Worm (Caenorhabditis elegans) whole organism, young adult: Measurements from ENCODE around the gene srg-29.

Source experiments
- B0336.3 ChIP-seq: fragments of 200-800 bp; sonication (Bioruptor generic); IDR thresholded peaks from 2 replicates; pipeline ENCODE4 v1.3.6; 2022; ENCODE audit warnings: missing genetic modification characterization, missing compliant biosample characterization
- F23B12.7 ChIP-seq: sonication (generic microtip); optimal IDR thresholded peaks from 2 replicates; lab custom pipeline; 2017; ENCODE audit warnings: missing genetic modification characterization, mild to moderate bottlenecking, missing compliant biosample characterization, antibody characterized with exemption, moderate library complexity; ENCODE audit not compliant: insufficient read depth
- T26A5.8 ChIP-seq: sonication (generic microtip); optimal IDR thresholded peaks from 2 replicates; lab custom pipeline; 2016; ENCODE audit warnings: missing genetic modification characterization, missing compliant biosample characterization
- Y53F4B.3 ChIP-seq: fragments of 200-800 bp; sonication (Bioruptor generic); IDR thresholded peaks from 2 replicates; pipeline ENCODE4 v1.3.6; 2022; ENCODE audit warnings: missing genetic modification reagents, missing genetic modification characterization, missing compliant biosample characterization
- Y53G8AR.9 ChIP-seq: fragments of 200-800 bp; sonication (Bioruptor generic); conservative IDR thresholded peaks from 2 replicates; pipeline ENCODE4 v1.3.6; 2022; ENCODE audit warnings: missing genetic modification reagents, missing genetic modification characterization, missing compliant biosample characterization
- Y95B8A.8 ChIP-seq: fragments of 200-800 bp; sonication (Bioruptor generic); IDR thresholded peaks from 2 replicates; pipeline ENCODE4 v1.3.6; 2022; ENCODE audit warnings: missing genetic modification reagents, missing genetic modification characterization, missing compliant biosample characterization
- akir-1 ChIP-seq: fragments of 200-800 bp; sonication (Bioruptor generic); optimal IDR thresholded peaks from 2 replicates; lab custom pipeline; 2018; ENCODE audit warnings: mild to moderate bottlenecking, missing genetic modification characterization, moderate library complexity, missing compliant biosample characterization
- athp-1 ChIP-seq: sonication (generic microtip); optimal IDR thresholded peaks from 2 replicates; lab custom pipeline; 2017; ENCODE audit warnings: mild to moderate bottlenecking, missing genetic modification characterization, missing compliant biosample characterization
- bed-2 ChIP-seq: fragments of 200-800 bp; sonication (Bioruptor generic); IDR thresholded peaks from 2 replicates; pipeline ENCODE4 v1.3.6; 2022; ENCODE audit warnings: missing genetic modification reagents, missing genetic modification characterization, missing compliant biosample characterization
- ceh-100 ChIP-seq: fragments of 200-800 bp; sonication (Bioruptor generic); IDR thresholded peaks from 2 replicates; pipeline ENCODE4 v1.3.6; 2022; ENCODE audit warnings: missing genetic modification reagents, missing genetic modification characterization, missing compliant biosample characterization
- ceh-27 ChIP-seq: fragments of 200-800 bp; sonication (Bioruptor generic); optimal IDR thresholded peaks from 2 replicates; lab custom pipeline; 2018; ENCODE audit warnings: mild to moderate bottlenecking, missing genetic modification characterization, moderate library complexity, missing compliant biosample characterization
- ceh-79 ChIP-seq: sonication (generic microtip); optimal IDR thresholded peaks from 2 replicates; lab custom pipeline; 2017; ENCODE audit warnings: mild to moderate bottlenecking, missing genetic modification characterization, missing compliant biosample characterization
- efl-1 ChIP-seq: fragments of 150-350 bp; optimal IDR thresholded peaks from 2 replicates; lab custom pipeline; 2014; ENCODE audit warnings: missing biosample characterization, missing genetic modification reagents, missing genetic modification characterization
- egl-44 ChIP-seq: fragments of 200-800 bp; sonication (Bioruptor generic); IDR thresholded peaks from 2 replicates; pipeline ENCODE4 v1.3.6; 2022; ENCODE audit warnings: missing genetic modification reagents, missing genetic modification characterization, missing compliant biosample characterization
- let-607 ChIP-seq, 2 experiments: fragments of 200-800 bp in 1 of 2; sonication (Bioruptor generic) in 1 of 2; sonication (generic microtip) in 1 of 2; optimal IDR thresholded peaks; 2 replicates each; lab custom pipeline; 2016 to 2018; ENCODE audit warnings: mild to moderate bottlenecking in 2 of 2, missing compliant biosample characterization in 2 of 2, missing genetic modification characterization in 2 of 2, moderate library complexity in 2 of 2, missing genotype in 1 of 2
- lin-26 ChIP-seq: fragments of 200-800 bp; sonication (Bioruptor generic); IDR thresholded peaks from 2 replicates; pipeline ENCODE4 v1.3.6; 2022; ENCODE audit warnings: missing genetic modification reagents, missing genetic modification characterization, missing compliant biosample characterization
- lir-1 ChIP-seq: fragments of 200-800 bp; sonication (Bioruptor generic); conservative IDR thresholded peaks from 2 replicates; pipeline ENCODE4 v1.3.6; 2022; ENCODE audit warnings: missing genetic modification reagents, missing genetic modification characterization, missing compliant biosample characterization
- nfya-1 ChIP-seq: sonication (generic microtip); optimal IDR thresholded peaks from 2 replicates; lab custom pipeline; 2017; ENCODE audit warnings: antibody characterized with exemption, missing compliant biosample characterization, missing genetic modification characterization, borderline replicate concordance; ENCODE audit not compliant: insufficient read depth
- nfya-2 ChIP-seq: fragments of 200-800 bp; sonication (Bioruptor generic); IDR thresholded peaks from 2 replicates; pipeline ENCODE4 v1.3.6; 2022; ENCODE audit warnings: missing genetic modification reagents, missing genetic modification characterization, missing compliant biosample characterization
- nfyb-1 ChIP-seq: fragments of 200-800 bp; sonication (Bioruptor generic); IDR thresholded peaks from 2 replicates; pipeline ENCODE4 v1.3.6; 2022; ENCODE audit warnings: missing genetic modification reagents, missing genetic modification characterization, missing compliant biosample characterization
- nhr-80 ChIP-seq: sonication (generic microtip); optimal IDR thresholded peaks from 2 replicates; lab custom pipeline; 2016; ENCODE audit warnings: missing genetic modification characterization, missing compliant biosample characterization
- rcor-1 ChIP-seq: fragments of 200-800 bp; sonication (Bioruptor generic); IDR thresholded peaks from 2 replicates; pipeline ENCODE4 v1.3.6; 2022; ENCODE audit warnings: missing genetic modification reagents, missing genetic modification characterization, missing compliant biosample characterization
- sdz-38 ChIP-seq: sonication (generic microtip); optimal IDR thresholded peaks from 2 replicates; lab custom pipeline; 2016; ENCODE audit warnings: missing genotype, missing genetic modification characterization, missing compliant biosample characterization
- somi-1 ChIP-seq: fragments of 200-800 bp; sonication (Bioruptor generic); optimal IDR thresholded peaks from 2 replicates; lab custom pipeline; 2018; ENCODE audit warnings: mild to moderate bottlenecking, missing genetic modification characterization, missing compliant biosample characterization
- tbx-9 ChIP-seq: sonication (generic microtip); optimal IDR thresholded peaks from 2 replicates; lab custom pipeline; 2016; ENCODE audit warnings: borderline replicate concordance, missing genetic modification characterization, inconsistent platforms, missing compliant biosample characterization
- zim-3 ChIP-seq: sonication (generic microtip); optimal IDR thresholded peaks from 2 replicates; lab custom pipeline; 2017; ENCODE audit warnings: mild to moderate bottlenecking, missing genetic modification characterization, moderate library complexity, missing compliant biosample characterization
- ztf-18 ChIP-seq: sonication (generic microtip); optimal IDR thresholded peaks from 2 replicates; lab custom pipeline; 2016; ENCODE audit warnings: missing genotype, mild to moderate bottlenecking, missing genetic modification characterization, missing compliant biosample characterization

srg-29 gene

ce11 chrV:5364863-5365262, 27.9 kb downstream of the srg-29 start, which contains the start of gene T09D3.8:
Gene T09D3.8, plus strand, starts transcription at chrV:5365163.
- no peak for TF ChIP-seq somi-1
- no peak for TF ChIP-seq lir-1 (GFP tag; lab: Robert Waterston, UW)
- TF ChIP-seq let-607 (tag; optimal IDR thresholded peaks at IDR 0.05; lab: Kevin White, UChicago), result no peak

- TF ChIP-seq ceh-100 (GFP tag; lab: Robert Waterston, UW) (no peak), egl-44 (GFP tag; lab: Robert Waterston, UW) (no peak), ceh-79 (tag; lab: Kevin White, UChicago) (no peak), nfyb-1 (GFP tag; lab: Robert Waterston, UW) (no peak), bed-2 (GFP tag; lab: Robert Waterston, UW) (no peak), tbx-9 (tag; lab: Kevin White, UChicago) (no peak), B0336.3 (GFP tag; lab: Robert Waterston, UW) (no peak), athp-1 (no peak), ztf-18 (tag; lab: Kevin White, UChicago) (no peak), Y53G8AR.9 (GFP tag; lab: Robert Waterston, UW) (no peak), nfya-2 (GFP tag; lab: Robert Waterston, UW) (no peak), rcor-1 (GFP tag; lab: Robert Waterston, UW) (no peak), T26A5.8 (tag; lab: Kevin White, UChicago) (no peak)
Observed at ce11 chrV:5368792-5369191, 31.8 kb downstream of the srg-29 start, which contains the start of gene T09D3.9. Gene T09D3.9, minus strand, starts transcription at chrV:5368892.

- TF ChIP-seq sdz-38 (tag; lab: Kevin White, UChicago) (no peak), zim-3 (tag; lab: Kevin White, UChicago) (no peak), efl-1 (no peak), F23B12.7 (no peak)
Observed at ce11 chrV:5372118-5372517, 35.1 kb downstream of the srg-29 start, which contains the start of gene C35A11.3. Gene C35A11.3, plus strand, starts transcription at chrV:5372418.

ce11 chrV:5385914-5386493, 49.0 kb downstream of the srg-29 start, which contains the start of gene C35A11.2:
Gene C35A11.2, plus strand, starts transcription at chrV:5386299.
- no peak for TF ChIP-seq akir-1
- no peak for TF ChIP-seq ztf-18 (tag; lab: Kevin White, UChicago)
- TF ChIP-seq Y53F4B.3 (GFP tag; lab: Robert Waterston, UW), result no peak
- TF ChIP-seq lin-26 (GFP tag; lab: Robert Waterston, UW), result no peak
- no peak for TF ChIP-seq nhr-80 (tag; lab: Kevin White, UChicago)
- no peak for TF ChIP-seq nfya-1 (tag; lab: Kevin White, UChicago)
- no peak for TF ChIP-seq Y95B8A.8 (GFP tag; lab: Robert Waterston, UW)
- TF ChIP-seq ceh-27 (GFP tag; lab: Kevin White, UChicago), result no peak
- no peak for TF ChIP-seq athp-1
